Comparison of ENCODE assay signal across 1 fruit fly cellular context in genomic region chrX:9485175-9485574, dm6.
TF ChIP-seq lines count a peak whose summit lies in the region.

No protein-coding gene starts in this region.

TF ChIP-seq in whole organism, embryonic, 481 proteins besides CTCF, POLR2A, EP300 and RAD21 (continued from another document):
- TF ChIP-seq dmrt11E (tag; optimal IDR thresholded peaks at IDR 0.05; lab: Kevin White, UChicago) (no peak), Mrtf (GFP tag; IDR thresholded peaks at IDR 0.05; lab: Robert Waterston, UW) (no peak), CG12942 (GFP tag; optimal IDR thresholded peaks at IDR 0.05; lab: Kevin White, UChicago) (no peak), peb (GFP tag; IDR thresholded peaks at IDR 0.05; lab: Robert Waterston, UW) (no peak), dysf (GFP tag; IDR thresholded peaks at IDR 0.05; lab: Robert Waterston, UW) (no peak), sens (GFP tag; lab: Kevin White, UChicago) (peak; percentile 16), Opbp (GFP tag; IDR thresholded peaks at IDR 0.05; lab: Robert Waterston, UW; ENCODE audit: partially characterized antibody) (no peak), slou (GFP tag; optimal IDR thresholded peaks at IDR 0.05; lab: Kevin White, UChicago) (no peak), CoRest (tag; optimal IDR thresholded peaks at IDR 0.05; lab: Kevin White, UChicago) (no peak), Ets65A (GFP tag; lab: Kevin White, UChicago) (no peak), chinmo (GFP tag; IDR thresholded peaks at IDR 0.05; lab: Robert Waterston, UW; ENCODE audit: partially characterized antibody) (no peak), Elba2 (GFP tag; optimal IDR thresholded peaks at IDR 0.05; lab: Kevin White, UChicago) (no peak), Bteb2 (GFP tag; optimal IDR thresholded peaks at IDR 0.05; lab: Kevin White, UChicago) (no peak)
